Worm (Caenorhabditis elegans): Measurements from ENCODE around the gene glb-16.

DNA sequence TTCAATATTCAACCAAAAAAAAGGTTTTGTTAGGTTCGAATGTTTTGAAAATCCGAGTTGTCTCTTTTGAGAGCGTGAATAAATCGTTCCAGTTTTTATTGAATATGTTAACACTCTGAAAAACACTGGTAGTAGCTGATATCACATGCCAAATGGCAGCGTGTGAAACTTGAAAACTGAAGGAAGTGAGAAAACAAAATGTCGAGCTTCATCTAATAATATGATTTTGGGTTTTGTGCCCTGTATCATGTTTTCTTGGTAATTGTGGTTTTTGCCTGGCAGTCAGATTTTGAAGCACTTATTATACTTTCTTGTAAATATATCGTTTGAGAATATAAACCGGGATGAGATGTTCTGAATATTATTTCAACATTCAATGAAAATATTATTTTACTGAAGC lies 37.1 kb downstream of the glb-16 start, which contains the start of gene F48E3.6:
- TF ChIP-seq ztf-23 (GFP tag; IDR thresholded peaks at IDR 0.05), result no peak
- no peak for TF ChIP-seq klf-2 (GFP tag; conservative IDR thresholded peaks at IDR 0.05)
- no peak for TF ChIP-seq tab-1 (GFP tag; IDR thresholded peaks at IDR 0.05)
- no peak for TF ChIP-seq flt-1 (GFP tag; IDR thresholded peaks at IDR 0.05)
- no peak for TF ChIP-seq cog-1 (tag; optimal IDR thresholded peaks at IDR 0.05)
- TF ChIP-seq ztf-29 (GFP tag; IDR thresholded peaks at IDR 0.05), result no peak
- TF ChIP-seq med-1 (GFP tag; optimal IDR thresholded peaks at IDR 0.05; ENCODE audit: insufficient read depth), result no peak
- no peak for TF ChIP-seq ref-1 (GFP tag; conservative IDR thresholded peaks at IDR 0.05)
- no peak for TF ChIP-seq T22C8.4 (GFP tag; IDR thresholded peaks at IDR 0.05)
